Fruit fly (Drosophila melanogaster) whole organism, pupa: ENCODE data around the gene CG31751.
A peak's percentile ranks its signal among the peaks of the same experiment; 100 is the strongest.

ENCODE experiments used
- CG10348 ChIP-seq: fragments of 200-800 bp; sonication (Bioruptor generic); IDR thresholded peaks from 2 replicates; pipeline ENCODE4 v1.3.6; 2022; ENCODE audit warnings: missing biosample characterization, missing genetic modification characterization
- CG12605 ChIP-seq: fragments of 200-800 bp; sonication (Bioruptor generic); IDR thresholded peaks from 2 replicates; pipeline ENCODE4 v1.3.6; 2022; ENCODE audit warnings: missing biosample characterization, missing genetic modification characterization
- CG13204 ChIP-seq: fragments of 200-800 bp; sonication (Bioruptor generic); optimal IDR thresholded peaks from 2 replicates; lab custom pipeline; 2018; ENCODE audit warnings: missing biosample characterization, mild to moderate bottlenecking, missing genetic modification characterization, moderate library complexity
- CG14655 ChIP-seq: fragments of 200-800 bp; sonication (Bioruptor generic); optimal IDR thresholded peaks from 3 replicates; lab custom pipeline; 2017; ENCODE audit warnings: mild to moderate bottlenecking, missing biosample characterization, missing genetic modification reagents, missing genetic modification characterization
- CG15710 ChIP-seq: fragments of 200-800 bp; sonication (Bioruptor generic); optimal IDR thresholded peaks from 2 replicates; lab custom pipeline; 2018; ENCODE audit warnings: missing biosample characterization, mild to moderate bottlenecking, missing genetic modification characterization, moderate library complexity
- CG17806 ChIP-seq: fragments of 200-800 bp; sonication (Bioruptor generic); optimal IDR thresholded peaks from 2 replicates; lab custom pipeline; 2018; ENCODE audit warnings: missing biosample characterization, mild to moderate bottlenecking, missing genetic modification characterization, moderate library complexity
- CG32121 ChIP-seq: fragments of 200-800 bp; sonication (Bioruptor generic); IDR thresholded peaks from 2 replicates; pipeline ENCODE4 v1.3.6; 2022; ENCODE audit warnings: missing biosample characterization, missing genetic modification characterization
- CG34367 ChIP-seq: fragments of 200-800 bp; sonication (Bioruptor generic); optimal IDR thresholded peaks from 2 replicates; lab custom pipeline; 2018; ENCODE audit warnings: missing biosample characterization, mild to moderate bottlenecking, missing genetic modification characterization
- CG4496 ChIP-seq: fragments of 200-800 bp; sonication (Bioruptor generic); IDR thresholded peaks from 3 replicates; pipeline ENCODE4 v1.3.6; 2022; ENCODE audit warnings: missing biosample characterization, missing genetic modification characterization
- CG8159 ChIP-seq: fragments of 200-800 bp; sonication (Bioruptor generic); optimal IDR thresholded peaks from 3 replicates; lab custom pipeline; 2018; ENCODE audit warnings: missing biosample characterization, mild to moderate bottlenecking, missing genetic modification characterization, moderate library complexity
- CG8301 ChIP-seq: fragments of 200-800 bp; sonication (Bioruptor generic); optimal IDR thresholded peaks from 2 replicates; lab custom pipeline; 2018; ENCODE audit warnings: missing biosample characterization, mild to moderate bottlenecking, missing genetic modification characterization
- CG9948 ChIP-seq: fragments of 200-800 bp; sonication (Bioruptor generic); optimal IDR thresholded peaks from 2 replicates; lab custom pipeline; 2018; ENCODE audit warnings: missing biosample characterization, mild to moderate bottlenecking, missing genetic modification characterization, moderate library complexity
- D1 ChIP-seq: fragments of 200-800 bp; sonication (Bioruptor generic); optimal IDR thresholded peaks from 2 replicates; lab custom pipeline; 2018; ENCODE audit warnings: missing biosample characterization, mild to moderate bottlenecking, missing genetic modification characterization, moderate library complexity
- EcR ChIP-seq: fragments of 200-800 bp; sonication (Bioruptor generic); optimal IDR thresholded peaks from 3 replicates; lab custom pipeline; 2019; ENCODE audit warnings: missing biosample characterization, missing genetic modification characterization, mild to moderate bottlenecking, moderate library complexity, missing genetic modification reagents
- Ets98B ChIP-seq: fragments of 200-800 bp; sonication (Bioruptor generic); IDR thresholded peaks from 2 replicates; pipeline ENCODE4 v1.3.6; 2022; ENCODE audit warnings: missing biosample characterization, missing genetic modification characterization
- Pif1A ChIP-seq: fragments of 200-800 bp; sonication (Bioruptor generic); optimal IDR thresholded peaks from 3 replicates; lab custom pipeline; 2016; ENCODE audit warnings: missing biosample characterization, missing genetic modification characterization
- Pif1B ChIP-seq: fragments of 200-800 bp; sonication (Bioruptor generic); optimal IDR thresholded peaks from 3 replicates; lab custom pipeline; 2016; ENCODE audit warnings: missing biosample characterization, missing genetic modification characterization
- Snoo ChIP-seq: fragments of 200-800 bp; sonication (Bioruptor generic); optimal IDR thresholded peaks from 3 replicates; lab custom pipeline; 2017; ENCODE audit warnings: missing biosample characterization, mild to moderate bottlenecking, missing genetic modification characterization, inconsistent platforms
- fd96Ca ChIP-seq: fragments of 200-800 bp; sonication (Bioruptor generic); IDR thresholded peaks from 3 replicates; pipeline ENCODE4 v1.3.6; 2022; ENCODE audit warnings: missing biosample characterization, missing genetic modification characterization
- gl ChIP-seq: fragments of 200-800 bp; sonication (Bioruptor generic); optimal IDR thresholded peaks from 2 replicates; lab custom pipeline; 2018; ENCODE audit warnings: missing biosample characterization, mild to moderate bottlenecking, missing genetic modification characterization
- rn ChIP-seq: fragments of 200-800 bp; sonication (Bioruptor generic); IDR thresholded peaks from 2 replicates; pipeline ENCODE4 v1.3.6; 2022; ENCODE audit warnings: missing biosample characterization, missing genetic modification characterization

Gene CG31751

DNA sequence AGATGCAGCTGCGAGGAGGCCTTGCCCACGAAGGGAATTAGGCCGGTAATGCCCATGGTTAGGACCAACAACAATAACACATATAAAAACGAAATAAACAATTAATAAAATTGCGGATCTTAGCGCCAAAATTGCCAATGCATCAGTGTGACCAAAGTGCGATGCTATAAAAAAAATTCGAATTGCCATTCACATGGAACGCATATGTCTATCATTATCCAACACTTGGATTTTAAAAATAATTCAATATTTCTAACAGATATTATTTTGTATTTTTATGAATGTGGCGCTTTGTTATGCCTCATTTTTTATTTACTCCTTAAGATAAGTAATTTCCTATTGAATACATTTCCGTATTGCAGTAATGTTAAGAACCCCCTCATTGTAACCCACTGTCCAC, 4.9 kb downstream of the CG31751 start, which contains the start of gene tos:
Gene tos, minus strand, starts transcription at position 173 of the 400 bp plus-strand sequence.
- TF ChIP-seq CG9948 (tag; lab: Kevin White, UChicago) (no peak), CG12605 (GFP tag; lab: Robert Waterston, UW) (no peak), CG4496 (no peak), CG34367 (tag; lab: Kevin White, UChicago) (no peak), CG14655 (GFP tag; lab: Kevin White, UChicago) (no peak), CG13204 (GFP tag; lab: Kevin White, UChicago) (no peak), D1 (tag; lab: Kevin White, UChicago) (no peak), Ets98B (no peak), gl (tag; lab: Kevin White, UChicago) (no peak), CG8159 (tag; lab: Kevin White, UChicago) (no peak)

DNA sequence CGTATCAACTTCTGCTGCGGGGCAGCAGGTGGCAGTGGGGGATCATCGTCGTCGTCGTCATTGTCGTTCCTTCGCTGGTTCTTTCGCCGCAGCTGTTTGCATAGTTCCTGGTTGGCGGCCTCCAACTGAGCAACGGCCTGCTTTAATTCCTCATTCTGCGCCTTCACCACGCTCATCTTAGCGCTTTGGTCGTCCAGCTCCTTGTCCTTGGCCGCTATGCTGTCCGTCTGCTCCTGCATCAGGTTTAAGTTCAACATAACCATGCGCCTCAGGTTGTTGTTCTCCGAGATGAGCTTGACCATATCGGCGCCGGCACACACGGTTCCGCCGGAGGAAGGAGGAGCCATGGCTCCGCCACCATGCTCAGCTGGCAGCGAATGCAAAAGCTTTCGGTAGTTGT, 10.8 kb downstream of the CG31751 start:
- TF ChIP-seq CG13204 (GFP tag; lab: Kevin White, UChicago) = no peak
- no peak for TF ChIP-seq CG32121 (GFP tag; lab: Robert Waterston, UW)
- TF ChIP-seq CG34367 (tag; lab: Kevin White, UChicago) = no peak
- TF ChIP-seq Pif1B = no peak
- no peak for TF ChIP-seq CG4496
- no peak for TF ChIP-seq CG14655 (GFP tag; lab: Kevin White, UChicago)
- no peak for TF ChIP-seq CG12605 (GFP tag; lab: Robert Waterston, UW)
- no peak for TF ChIP-seq CG8159 (tag; lab: Kevin White, UChicago)
- no peak for TF ChIP-seq D1 (tag; lab: Kevin White, UChicago)
- no peak for TF ChIP-seq Pif1A (GFP tag; lab: Kevin White, UChicago)
- no peak for TF ChIP-seq gl (tag; lab: Kevin White, UChicago)
- no peak for TF ChIP-seq CG15710 (tag; lab: Kevin White, UChicago)
- TF ChIP-seq fd96Ca = no peak
- no peak for TF ChIP-seq Snoo (tag; lab: Kevin White, UChicago)
- TF ChIP-seq Ets98B = no peak
- no peak for TF ChIP-seq CG10348 (GFP tag; lab: Robert Waterston, UW)
- TF ChIP-seq rn (GFP tag; lab: Robert Waterston, UW) = no peak
- TF ChIP-seq CG9948 (tag; lab: Kevin White, UChicago) = no peak
- no peak for TF ChIP-seq EcR

DNA sequence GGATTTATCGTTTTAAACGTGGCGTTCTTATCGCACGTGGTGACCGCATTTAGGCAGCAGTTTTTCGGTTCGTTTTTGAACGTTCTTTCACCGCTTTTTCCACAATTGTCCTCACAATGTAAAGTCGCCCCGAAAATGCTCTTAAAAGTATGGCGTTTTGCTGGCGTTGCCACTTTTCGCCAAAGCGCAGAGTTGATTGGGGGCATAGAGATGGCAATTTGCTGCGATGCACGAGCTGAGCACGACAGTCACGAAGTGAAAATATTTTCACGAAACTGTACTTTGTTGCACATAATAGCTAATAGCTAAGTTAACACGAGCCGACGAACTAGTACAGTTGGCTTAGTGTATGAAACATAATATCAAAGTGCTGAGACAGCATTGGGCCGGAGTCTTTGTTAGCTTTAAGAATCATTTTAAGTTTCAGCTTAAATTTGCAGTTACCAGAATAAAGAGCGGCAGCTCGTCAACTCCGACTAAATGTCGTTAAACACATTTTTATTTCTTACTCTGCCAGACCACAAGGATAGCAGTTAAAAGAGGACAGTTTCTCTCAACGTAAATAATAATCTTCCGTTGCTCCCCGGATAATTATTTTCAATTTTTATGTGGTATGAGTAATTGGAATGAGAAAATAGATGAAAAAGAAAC, 11.8 kb downstream of the CG31751 start, which contains the start of gene msl-1:
Gene msl-1, minus strand, starts transcription at position 155 of the 651 bp plus-strand sequence.
- TF ChIP-seq CG8301 (tag; lab: Kevin White, UChicago) (no peak), CG4496 (0 out of 3 replicates have a peak, but pooled peaks have one; percentile 19), fd96Ca (0 out of 3 replicates have a peak, but pooled peaks have one; percentile 33), CG15710 (tag; lab: Kevin White, UChicago) (no peak), CG17806 (no peak), Pif1A (GFP tag; lab: Kevin White, UChicago) (no peak), gl (tag; lab: Kevin White, UChicago) (no peak), Ets98B (no peak), CG10348 (GFP tag; lab: Robert Waterston, UW) (peak; percentile 13; the same call in 1 of the 2 replicates), Pif1B (no peak), CG32121 (GFP tag; lab: Robert Waterston, UW) (no peak)

- TF ChIP-seq Pif1B (no peak), rn (GFP tag; lab: Robert Waterston, UW) (no peak), CG9948 (tag; lab: Kevin White, UChicago) (no peak), CG4496 (no peak), EcR (no peak), CG17806 (no peak), Pif1A (GFP tag; lab: Kevin White, UChicago) (no peak), CG12605 (GFP tag; lab: Robert Waterston, UW) (no peak), D1 (tag; lab: Kevin White, UChicago) (no peak), CG8159 (tag; lab: Kevin White, UChicago) (no peak), CG34367 (tag; lab: Kevin White, UChicago) (no peak), CG10348 (GFP tag; lab: Robert Waterston, UW) (no peak)
These were observed 12.4 kb downstream of the CG31751 start, which contains the start of gene CG10336 for dm6 chr2L:18689376-18689775. Gene CG10336, plus strand, starts transcription at chr2L:18689528.

- TF ChIP-seq gl (tag; lab: Kevin White, UChicago) = no peak
- TF ChIP-seq EcR = peak; percentile 9
- TF ChIP-seq CG14655 (GFP tag; lab: Kevin White, UChicago) = no peak
- TF ChIP-seq CG13204 (GFP tag; lab: Kevin White, UChicago) = no peak
- no peak for TF ChIP-seq Pif1A (GFP tag; lab: Kevin White, UChicago)
- peak; percentile 27 for TF ChIP-seq Snoo (tag; lab: Kevin White, UChicago)
- TF ChIP-seq CG12605 (GFP tag; lab: Robert Waterston, UW) = peak; percentile 65; the same call in 1 of the 2 replicates
- peak; percentile 5 for TF ChIP-seq CG34367 (tag; lab: Kevin White, UChicago)
- no peak for TF ChIP-seq Pif1B
- TF ChIP-seq fd96Ca = 0 out of 3 replicates have a peak, but pooled peaks have one; percentile 7
- 0 out of 2 replicates have a peak, but pooled peaks have one; percentile 38 for TF ChIP-seq CG10348 (GFP tag; lab: Robert Waterston, UW)
- TF ChIP-seq CG4496 = peak; percentile 74
- TF ChIP-seq rn (GFP tag; lab: Robert Waterston, UW) = no peak
- TF ChIP-seq CG8301 (tag; lab: Kevin White, UChicago) = no peak
- TF ChIP-seq CG17806 = peak; percentile 33
- no peak for TF ChIP-seq CG8159 (tag; lab: Kevin White, UChicago)
- no peak for TF ChIP-seq D1 (tag; lab: Kevin White, UChicago)
- TF ChIP-seq Ets98B = peak; percentile 38; the same call in 1 of the 2 replicates
- peak; percentile 19 for TF ChIP-seq CG9948 (tag; lab: Kevin White, UChicago)
- peak; percentile 41 for TF ChIP-seq CG15710 (tag; lab: Kevin White, UChicago)
- TF ChIP-seq CG32121 (GFP tag; lab: Robert Waterston, UW) = peak; percentile 37; the same call in 1 of the 2 replicates
These were observed 17.1 kb downstream of the CG31751 start for dm6 chr2L:18693877-18694723.
